Worm (Caenorhabditis elegans): Measurements from ENCODE around the gene F14F9.3.
A peak's percentile ranks its signal among the peaks of the same experiment; 100 is the strongest.

Gene F14F9.3

DNA sequence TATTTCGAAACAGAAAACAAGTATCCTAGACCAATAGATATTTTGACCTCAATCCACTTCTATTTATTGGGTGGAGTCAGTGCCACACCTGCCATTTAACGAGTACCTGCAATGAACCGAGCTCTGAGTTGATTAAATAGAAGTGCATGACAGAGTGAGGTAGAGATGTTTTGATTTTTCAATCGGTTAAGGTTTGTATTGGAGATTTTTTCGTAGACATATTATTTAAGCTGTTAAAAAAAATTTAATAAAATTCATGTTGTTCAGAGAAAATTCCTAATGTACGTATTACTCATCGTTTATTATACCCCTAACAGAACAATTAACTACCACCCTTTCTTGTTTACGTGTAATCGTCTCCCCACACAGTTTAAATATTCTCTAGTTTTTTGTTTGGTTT lies 17.5 kb downstream of the F14F9.3 start, which contains the start of gene srx-38:
Gene srx-38, minus strand, starts transcription at position 101 of the 400 bp plus-strand sequence.
- TF ChIP-seq fkh-10 (GFP tag; optimal IDR thresholded peaks at IDR 0.05) (no peak), elt-3 (tag; optimal IDR thresholded peaks at IDR 0.05) (no peak), lsy-2 (tag; optimal IDR thresholded peaks at IDR 0.05) (no peak), fkh-4 (tag; optimal IDR thresholded peaks at IDR 0.05; ENCODE audit: borderline replicate concordance) (no peak), hlh-17 (GFP tag; optimal IDR thresholded peaks at IDR 0.05; ENCODE audit: borderline replicate concordance) (no peak), sox-4 (tag; optimal IDR thresholded peaks at IDR 0.05) (no peak), nhr-28 (tag; optimal IDR thresholded peaks at IDR 0.05) (no peak)

ce11 chrV:5157660-5158059 lies 19.6 kb downstream of the F14F9.3 start, which contains the start of gene srx-39:
Gene srx-39, minus strand, starts transcription at chrV:5157760.
- no peak for TF ChIP-seq tlp-1 (tag; optimal IDR thresholded peaks at IDR 0.05)
- TF ChIP-seq nhr-237 (tag; optimal IDR thresholded peaks at IDR 0.05): no peak
- TF ChIP-seq mdl-1 (tag; optimal IDR thresholded peaks at IDR 0.05): no peak
- no peak for TF ChIP-seq efl-1 (optimal IDR thresholded peaks at IDR 0.05)
- peak in 1 of 2 experiments; percentile 12 for TF ChIP-seq efl-1 (GFP tag; optimal IDR thresholded peaks at IDR 0.05 in 1 of 2)
- no peak for TF ChIP-seq elt-2 (tag; optimal IDR thresholded peaks at IDR 0.05)
- no peak for TF ChIP-seq lin-13 (GFP tag; optimal IDR thresholded peaks at IDR 0.05)

- TF ChIP-seq ceh-63 (GFP tag; optimal IDR thresholded peaks at IDR 0.05) (no peak), mep-1 (tag; optimal IDR thresholded peaks at IDR 0.05) (no peak), pax-3 (tag; optimal IDR thresholded peaks at IDR 0.05) (no peak), Y116A8C.19 (tag; optimal IDR thresholded peaks at IDR 0.05; ENCODE audit: borderline replicate concordance) (no peak), nhr-237 (tag; optimal IDR thresholded peaks at IDR 0.05) (no peak), rnt-1 (tag; optimal IDR thresholded peaks at IDR 0.05) (no peak)
Measured at ce11 chrV:5158302-5158701, 20.3 kb downstream of the F14F9.3 start, which contains the start of gene abu-15. Gene abu-15, plus strand, starts transcription at chrV:5158602.

ce11 chrV:5161792-5162191 lies 23.8 kb downstream of the F14F9.3 start, which contains the start of gene abu-6:
Gene abu-6, minus strand, starts transcription at chrV:5161892.
- no peak for TF ChIP-seq C34B4.2 (tag; optimal IDR thresholded peaks at IDR 0.05)
- no peak for TF ChIP-seq nhr-85 (tag)
- TF ChIP-seq ceh-8 (GFP tag; optimal IDR thresholded peaks at IDR 0.05): no peak
- TF ChIP-seq sox-4 (tag; optimal IDR thresholded peaks at IDR 0.05): no peak
- TF ChIP-seq alr-1 (tag; optimal IDR thresholded peaks at IDR 0.05; ENCODE audit: borderline replicate concordance): no peak
- TF ChIP-seq pax-3 (tag; optimal IDR thresholded peaks at IDR 0.05): no peak
- no peak for TF ChIP-seq blmp-1 (tag; optimal IDR thresholded peaks at IDR 0.05)

DNA sequence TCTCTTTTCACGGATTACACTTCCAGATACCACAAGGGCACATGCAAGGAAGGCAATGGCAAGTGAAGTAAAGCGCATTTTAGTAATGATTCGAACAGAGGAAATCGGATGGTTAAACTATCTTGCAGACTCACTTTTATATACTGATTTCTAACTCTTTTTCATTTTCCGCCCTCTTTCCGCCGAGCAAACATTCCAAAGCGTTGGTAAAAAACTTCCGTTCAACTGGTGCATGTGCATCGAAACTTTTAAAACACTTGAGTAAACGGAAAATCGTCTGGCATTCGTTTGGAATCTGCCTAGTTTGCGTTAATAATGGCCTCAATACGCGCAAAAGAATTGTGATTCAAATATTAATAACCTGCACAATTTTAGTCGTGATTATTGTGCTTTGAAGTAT lies 26.7 kb downstream of the F14F9.3 start, which contains the start of gene abu-7:
Gene abu-7, minus strand, starts transcription at position 101 of the 400 bp plus-strand sequence.
- TF ChIP-seq snu-23 (GFP tag; optimal IDR thresholded peaks at IDR 0.05): no peak

- TF ChIP-seq hlh-17 (GFP tag; optimal IDR thresholded peaks at IDR 0.05; ENCODE audit: borderline replicate concordance) (no peak), efl-1 (optimal IDR thresholded peaks at IDR 0.05) (no peak), efl-1 (GFP tag; optimal IDR thresholded peaks at IDR 0.05 in 1 of 2) (peak in 1 of 2 experiments; percentile 70)
Measured at ce11 chrV:5165426-5165825, 27.4 kb downstream of the F14F9.3 start, which contains the start of gene srw-140. Gene srw-140, plus strand, starts transcription at chrV:5165726.

DNA sequence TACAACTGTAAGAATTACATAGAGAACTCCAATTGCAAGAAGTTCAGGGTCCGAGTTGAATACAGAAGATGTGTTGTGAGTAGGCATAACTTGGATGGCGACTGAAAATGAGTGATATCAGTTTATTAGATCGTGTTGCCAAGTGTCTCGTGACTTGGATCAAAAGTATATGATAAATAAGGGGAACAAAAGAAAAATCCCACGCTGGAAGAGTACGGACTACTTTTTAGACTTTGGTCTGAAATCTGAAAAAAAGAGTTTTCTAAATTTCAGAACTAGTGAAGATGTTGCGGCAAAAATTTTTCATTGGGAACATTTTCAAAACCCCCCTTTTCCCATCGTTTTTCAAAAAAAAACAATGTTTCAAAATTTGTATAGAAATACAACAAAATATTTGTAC lies 31.6 kb downstream of the F14F9.3 start, which contains the start of gene srt-64:
Gene srt-64, minus strand, starts transcription at position 101 of the 400 bp plus-strand sequence.
- TF ChIP-seq lin-15B (tag; optimal IDR thresholded peaks at IDR 0.05): no peak
- no peak for TF ChIP-seq blmp-1 (tag; optimal IDR thresholded peaks at IDR 0.05)
- no peak for TF ChIP-seq skn-1 (tag; optimal IDR thresholded peaks at IDR 0.05)
- TF ChIP-seq egl-13 (tag; optimal IDR thresholded peaks at IDR 0.05): no peak
- TF ChIP-seq hpl-2 (GFP tag; optimal IDR thresholded peaks at IDR 0.05): no peak
- TF ChIP-seq aly-2 (tag; optimal IDR thresholded peaks at IDR 0.05): no peak
- no peak for TF ChIP-seq lsy-2 (tag; optimal IDR thresholded peaks at IDR 0.05)
- no peak for TF ChIP-seq efl-3 (GFP tag; optimal IDR thresholded peaks at IDR 0.05)
- TF ChIP-seq unc-30 (tag; optimal IDR thresholded peaks at IDR 0.05): no peak
- no peak for TF ChIP-seq lir-3 (tag; optimal IDR thresholded peaks at IDR 0.05; ENCODE audit: poor library complexity)
